Fruit fly (Drosophila melanogaster) Kc167 (cell line): ENCODE results near the gene CG15042.

Source experiments
- Myc ChIP-seq: fragments of >200 bp; optimal IDR thresholded peaks from 2 replicates; lab custom pipeline; 2017; ENCODE audit warnings: missing external identifiers
- Sin3A ChIP-seq: fragments of >200 bp; optimal IDR thresholded peaks from 2 replicates; lab custom pipeline; 2018; ENCODE audit warnings: missing external identifiers
- h ChIP-seq: fragments of >200 bp; optimal IDR thresholded peaks from 3 replicates; lab custom pipeline; 2018; ENCODE audit warnings: missing external identifiers
- insv ChIP-seq: fragments of >200 bp; optimal IDR thresholded peaks from 3 replicates; lab custom pipeline; 2018; ENCODE audit warnings: missing external identifiers
- psq ChIP-seq: fragments of >200 bp; optimal IDR thresholded peaks from 2 replicates; lab custom pipeline; 2017; ENCODE audit warnings: missing external identifiers
- ttk ChIP-seq: sonication (Bioruptor generic); optimal IDR thresholded peaks from 2 replicates; lab custom pipeline; 2017; ENCODE audit warnings: missing external identifiers

The CG15042 gene

dm6 chrX:18543328-18543727 is 15.3 kb upstream of the CG15042 start:
- TF ChIP-seq Sin3A (lab: Kevin White, UChicago) = no peak
- TF ChIP-seq insv = no peak
- TF ChIP-seq psq (lab: Kevin White, UChicago) = no peak
- TF ChIP-seq h (lab: Kevin White, UChicago) = no peak
- no peak for TF ChIP-seq ttk (lab: Kevin White, UChicago)

- no peak for TF ChIP-seq Sin3A (lab: Kevin White, UChicago)
- TF ChIP-seq insv = no peak
- no peak for TF ChIP-seq ttk (lab: Kevin White, UChicago)
- no peak for TF ChIP-seq psq (lab: Kevin White, UChicago)
- no peak for TF ChIP-seq Myc (lab: Kevin White, UChicago)
- TF ChIP-seq h (lab: Kevin White, UChicago) = no peak
Observed at dm6 chrX:18541915-18542314, 13.8 kb upstream of the CG15042 start.

dm6 chrX:18540268-18540667 is 12.2 kb upstream of the CG15042 start:
- TF ChIP-seq Myc (lab: Kevin White, UChicago) (no peak), insv (no peak), h (lab: Kevin White, UChicago) (no peak), psq (lab: Kevin White, UChicago) (no peak), Sin3A (lab: Kevin White, UChicago) (no peak), ttk (lab: Kevin White, UChicago) (no peak)

- no peak for TF ChIP-seq psq (lab: Kevin White, UChicago)
- TF ChIP-seq ttk (lab: Kevin White, UChicago) = no peak
- no peak for TF ChIP-seq Myc (lab: Kevin White, UChicago)
- TF ChIP-seq Sin3A (lab: Kevin White, UChicago) = no peak
- no peak for TF ChIP-seq insv
- TF ChIP-seq h (lab: Kevin White, UChicago) = no peak
Observed at dm6 chrX:18538204-18538864, 10.3 kb upstream of the CG15042 start.

- no peak for TF ChIP-seq insv
- no peak for TF ChIP-seq psq (lab: Kevin White, UChicago)
- no peak for TF ChIP-seq Sin3A (lab: Kevin White, UChicago)
- TF ChIP-seq Myc (lab: Kevin White, UChicago) = no peak
- no peak for TF ChIP-seq h (lab: Kevin White, UChicago)
- TF ChIP-seq ttk (lab: Kevin White, UChicago) = no peak
Observed at dm6 chrX:18537066-18537759, 9.1 kb upstream of the CG15042 start.

- TF ChIP-seq insv (no peak), Sin3A (lab: Kevin White, UChicago) (no peak), Myc (lab: Kevin White, UChicago) (no peak), h (lab: Kevin White, UChicago) (no peak), ttk (lab: Kevin White, UChicago) (no peak), psq (lab: Kevin White, UChicago) (no peak)
Observed at dm6 chrX:18534393-18534792, 6.3 kb upstream of the CG15042 start.

- no peak for TF ChIP-seq psq (lab: Kevin White, UChicago)
- TF ChIP-seq insv = no peak
- no peak for TF ChIP-seq ttk (lab: Kevin White, UChicago)
- TF ChIP-seq Sin3A (lab: Kevin White, UChicago) = no peak
- no peak for TF ChIP-seq h (lab: Kevin White, UChicago)
- TF ChIP-seq Myc (lab: Kevin White, UChicago) = no peak
Observed at dm6 chrX:18533308-18533707, 5.2 kb upstream of the CG15042 start.

- TF ChIP-seq Sin3A (lab: Kevin White, UChicago) = no peak
- TF ChIP-seq insv = no peak
- no peak for TF ChIP-seq Myc (lab: Kevin White, UChicago)
- no peak for TF ChIP-seq psq (lab: Kevin White, UChicago)
- no peak for TF ChIP-seq h (lab: Kevin White, UChicago)
- TF ChIP-seq ttk (lab: Kevin White, UChicago) = no peak
Observed at dm6 chrX:18524594-18525266, 3.3 kb downstream of the CG15042 start.

- TF ChIP-seq h (lab: Kevin White, UChicago) (no peak), psq (lab: Kevin White, UChicago) (no peak), Myc (lab: Kevin White, UChicago) (no peak), Sin3A (lab: Kevin White, UChicago) (no peak), insv (no peak), ttk (lab: Kevin White, UChicago) (no peak)
Observed at dm6 chrX:18523146-18523812, 4.8 kb downstream of the CG15042 start.

- no peak for TF ChIP-seq psq (lab: Kevin White, UChicago)
- TF ChIP-seq insv = no peak
- TF ChIP-seq ttk (lab: Kevin White, UChicago) = no peak
- TF ChIP-seq h (lab: Kevin White, UChicago) = no peak
- no peak for TF ChIP-seq Myc (lab: Kevin White, UChicago)
Observed at dm6 chrX:18522395-18523104, 5.5 kb downstream of the CG15042 start, which contains the start of gene CG6481. CG6481 (minus strand) TSS chrX:18522445.
